Fruit fly (Drosophila melanogaster): Measurements from ENCODE around the gene parvin.

parvin gene

dm6 chrX:19744003-19744488 is 1.8 kb upstream of the parvin start, which contains the start of the genes CG18809, COX6B, CG33932 and Rpp20:
TSS of gene CG18809 (minus strand) at chrX:19744335.
TSS of gene COX6B (minus strand) at chrX:19744335.
TSS of gene CG33932 (plus strand) at chrX:19744431.
TSS of gene Rpp20 (plus strand) at chrX:19744431.
- TF ChIP-seq CG17801 (GFP tag; optimal IDR thresholded peaks at IDR 0.05; ENCODE audit: partially characterized antibody), result peak; percentile 57

dm6 chrX:19748014-19748413 is 2.2 kb downstream of the parvin start, which contains the start of gene Alr:
TSS of gene Alr (plus strand) at chrX:19748314.
- TF ChIP-seq CG17801 (GFP tag; optimal IDR thresholded peaks at IDR 0.05; ENCODE audit: partially characterized antibody), result no peak

dm6 chrX:19748565-19748964 is 2.7 kb downstream of the parvin start:
- no peak for TF ChIP-seq CG17801 (GFP tag; optimal IDR thresholded peaks at IDR 0.05; ENCODE audit: partially characterized antibody)

- TF ChIP-seq CG17801 (GFP tag; optimal IDR thresholded peaks at IDR 0.05; ENCODE audit: partially characterized antibody), result peak; percentile 71
Observed at dm6 chrX:19750626-19751149, 4.8 kb downstream of the parvin start, which contains the start of gene Abcd3. TSS of gene Abcd3 (plus strand) at chrX:19750770.

dm6 chrX:19752344-19752743 is 6.5 kb downstream of the parvin start:
- no peak for TF ChIP-seq CG17801 (GFP tag; optimal IDR thresholded peaks at IDR 0.05; ENCODE audit: partially characterized antibody)

- TF ChIP-seq CG17801 (GFP tag; optimal IDR thresholded peaks at IDR 0.05; ENCODE audit: partially characterized antibody), result no peak
Observed at dm6 chrX:19753710-19754109, 7.9 kb downstream of the parvin start.

dm6 chrX:19754152-19754579 is 8.3 kb downstream of the parvin start:
- TF ChIP-seq CG17801 (GFP tag; optimal IDR thresholded peaks at IDR 0.05; ENCODE audit: partially characterized antibody), result no peak

- TF ChIP-seq CG17801 (GFP tag; optimal IDR thresholded peaks at IDR 0.05; ENCODE audit: partially characterized antibody), result no peak
Observed at dm6 chrX:19754705-19755403, 9.0 kb downstream of the parvin start.

dm6 chrX:19762167-19762566 is 16.3 kb downstream of the parvin start:
- no peak for TF ChIP-seq CG17801 (GFP tag; optimal IDR thresholded peaks at IDR 0.05; ENCODE audit: partially characterized antibody)

dm6 chrX:19763440-19764002 is 17.7 kb downstream of the parvin start:
- TF ChIP-seq CG17801 (GFP tag; optimal IDR thresholded peaks at IDR 0.05; ENCODE audit: partially characterized antibody), result no peak

- no peak for TF ChIP-seq CG17801 (GFP tag; optimal IDR thresholded peaks at IDR 0.05; ENCODE audit: partially characterized antibody)
Observed at dm6 chrX:19764824-19765489, 19.1 kb downstream of the parvin start, which contains the start of gene CG12702. TSS of gene CG12702 (minus strand) at chrX:19764874.

dm6 chrX:19765490-19766212 is 19.8 kb downstream of the parvin start:
- TF ChIP-seq CG17801 (GFP tag; optimal IDR thresholded peaks at IDR 0.05; ENCODE audit: partially characterized antibody), result no peak

dm6 chrX:19769821-19770519 is 24.1 kb downstream of the parvin start:
- TF ChIP-seq CG17801 (GFP tag; optimal IDR thresholded peaks at IDR 0.05; ENCODE audit: partially characterized antibody), result no peak

dm6 chrX:19772002-19772622 is 26.3 kb downstream of the parvin start:
- no peak for TF ChIP-seq CG17801 (GFP tag; optimal IDR thresholded peaks at IDR 0.05; ENCODE audit: partially characterized antibody)

Measured in ovary, adult (tissue).